Fruit fly (Drosophila melanogaster): ENCODE results near the gene CG1896.

The CG1896 gene

dm6 chr3R:31713306-31714123 lies 30.6 kb upstream of the CG1896 start, which contains the start of gene ttk:
Gene ttk (plus strand): TSS chr3R:31713867.
- peak; percentile 64 for TF ChIP-seq CG17801 (GFP tag; optimal IDR thresholded peaks at IDR 0.05; ENCODE audit: partially characterized antibody)

dm6 chr3R:31714876-31715712 lies 29.0 kb upstream of the CG1896 start:
- TF ChIP-seq CG17801 (GFP tag; optimal IDR thresholded peaks at IDR 0.05; ENCODE audit: partially characterized antibody), result no peak

dm6 chr3R:31715713-31716024 lies 28.4 kb upstream of the CG1896 start:
- no peak for TF ChIP-seq CG17801 (GFP tag; optimal IDR thresholded peaks at IDR 0.05; ENCODE audit: partially characterized antibody)

- TF ChIP-seq CG17801 (GFP tag; optimal IDR thresholded peaks at IDR 0.05; ENCODE audit: partially characterized antibody), result no peak
Observed at dm6 chr3R:31716265-31716664, 27.8 kb upstream of the CG1896 start.

DNA sequence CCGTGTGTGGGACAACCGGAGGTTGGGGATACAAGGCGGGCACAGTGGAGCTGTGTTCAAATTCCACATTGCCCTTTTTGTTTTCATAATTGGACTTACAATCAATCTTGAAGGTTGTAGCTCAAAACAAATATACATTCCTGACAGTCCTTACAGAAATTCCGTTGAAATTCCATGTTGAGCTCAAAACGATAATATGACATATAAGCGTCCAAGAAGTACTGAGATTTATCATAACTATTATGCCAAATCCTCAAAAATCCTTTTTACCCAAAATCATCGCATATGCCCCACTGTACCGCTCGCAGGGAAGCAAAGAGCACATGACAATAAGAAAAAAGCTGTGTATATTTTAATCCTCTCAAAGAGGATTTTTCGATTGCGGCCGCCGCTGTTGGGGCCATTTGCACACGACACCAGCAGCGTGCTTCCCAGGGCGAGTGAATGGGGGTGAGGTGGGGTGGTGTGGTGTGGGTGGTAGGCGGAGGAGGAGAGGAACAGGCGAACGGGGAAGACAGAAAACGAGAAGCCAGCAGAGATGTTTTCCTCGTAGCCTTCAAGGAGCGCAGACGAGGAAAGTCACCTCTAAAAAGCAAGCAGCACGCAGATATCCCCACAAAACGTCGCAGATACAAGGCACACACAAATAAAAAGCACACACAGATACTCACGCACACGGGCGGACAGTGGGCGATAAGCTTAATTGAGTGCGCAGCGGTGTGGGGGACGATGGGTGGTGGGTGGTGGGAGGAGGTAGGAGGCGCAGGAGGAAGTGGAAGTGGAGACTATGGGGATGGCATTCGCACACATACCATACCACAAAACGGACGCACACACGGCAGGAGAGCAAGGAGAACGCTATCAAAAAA lies 26.5 kb upstream of the CG1896 start:
- TF ChIP-seq CG17801 (GFP tag; optimal IDR thresholded peaks at IDR 0.05; ENCODE audit: partially characterized antibody), result no peak

dm6 chr3R:31718168-31718565 lies 25.9 kb upstream of the CG1896 start:
- TF ChIP-seq CG17801 (GFP tag; optimal IDR thresholded peaks at IDR 0.05; ENCODE audit: partially characterized antibody), result no peak

DNA sequence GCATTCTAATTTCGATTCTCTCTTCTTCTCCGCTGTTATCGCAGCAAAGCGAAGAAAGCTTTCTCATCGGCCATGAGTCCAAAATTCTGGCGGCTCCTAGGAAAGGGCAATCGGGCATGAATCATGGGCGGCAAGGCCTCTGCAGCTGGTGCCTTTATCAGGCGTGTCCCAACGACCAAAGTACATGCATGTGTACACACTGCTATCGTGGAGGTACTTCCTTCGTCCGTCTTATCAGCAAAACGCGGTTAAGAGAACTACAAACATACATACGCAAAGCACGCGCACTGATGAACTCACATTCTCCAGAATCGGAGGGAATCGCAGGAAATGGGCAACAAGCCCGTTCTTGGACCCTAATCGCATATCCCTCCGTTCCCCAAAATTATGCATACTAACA lies 25.1 kb upstream of the CG1896 start:
- no peak for TF ChIP-seq CG17801 (GFP tag; optimal IDR thresholded peaks at IDR 0.05; ENCODE audit: partially characterized antibody)

DNA sequence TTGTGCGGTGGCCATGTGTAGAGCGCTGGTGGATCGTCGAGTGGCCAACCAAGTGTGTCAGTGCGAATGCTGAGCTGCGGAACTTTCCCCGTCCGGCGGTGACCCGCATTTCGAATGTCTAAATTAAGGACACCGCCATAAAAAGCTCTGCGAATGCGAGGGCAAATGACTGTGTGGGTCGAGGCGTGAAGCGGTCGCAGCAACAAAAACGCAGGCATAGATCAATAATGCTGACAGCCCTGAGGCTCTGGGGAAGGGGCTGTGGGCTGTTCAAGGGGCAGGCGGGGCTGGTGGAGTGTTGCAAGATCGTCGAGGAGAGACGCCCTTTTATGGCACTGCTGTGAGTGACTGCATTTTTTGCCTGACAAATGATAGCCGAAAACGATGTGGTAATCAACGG lies 24.6 kb upstream of the CG1896 start:
- no peak for TF ChIP-seq CG17801 (GFP tag; optimal IDR thresholded peaks at IDR 0.05; ENCODE audit: partially characterized antibody)

DNA sequence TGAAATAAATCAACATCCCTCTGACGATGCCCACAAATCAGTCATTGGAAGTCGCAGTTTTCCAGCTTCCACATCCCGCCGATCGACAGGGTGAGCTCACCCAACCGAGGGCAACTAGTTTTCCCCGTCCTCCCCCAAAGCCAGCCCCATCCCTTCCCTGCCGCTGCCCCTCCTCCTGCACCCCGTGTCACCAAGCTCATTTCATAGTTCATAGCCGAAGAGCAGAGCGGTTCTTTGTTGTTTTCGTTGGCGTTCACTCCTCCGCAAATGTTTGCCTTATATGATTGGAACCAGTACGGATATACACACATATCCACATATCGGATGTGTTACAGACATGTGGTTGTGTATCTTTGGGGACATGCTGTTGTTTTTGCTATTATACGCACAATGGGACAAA lies 24.0 kb upstream of the CG1896 start:
- no peak for TF ChIP-seq CG17801 (GFP tag; optimal IDR thresholded peaks at IDR 0.05; ENCODE audit: partially characterized antibody)

DNA sequence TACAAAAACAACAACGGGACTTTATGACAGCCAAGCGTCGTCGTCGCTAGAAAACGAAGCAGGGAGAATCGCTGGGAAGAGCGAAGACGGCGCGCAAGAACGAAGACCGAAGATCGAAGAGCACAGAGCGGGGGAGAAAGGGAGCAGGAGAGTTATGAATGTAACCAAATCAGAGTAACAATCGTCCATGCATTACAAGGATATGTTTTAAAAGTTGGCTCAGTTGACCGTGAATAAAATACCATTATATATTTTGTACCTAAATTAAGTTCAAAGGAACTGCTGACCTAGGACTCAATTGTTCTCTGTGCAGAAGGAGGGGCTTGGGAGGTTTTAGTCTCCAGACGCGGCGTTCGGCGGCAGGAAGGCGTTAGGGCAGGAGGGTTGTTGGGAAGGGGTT lies 22.6 kb upstream of the CG1896 start:
- TF ChIP-seq CG17801 (GFP tag; optimal IDR thresholded peaks at IDR 0.05; ENCODE audit: partially characterized antibody), result no peak

DNA sequence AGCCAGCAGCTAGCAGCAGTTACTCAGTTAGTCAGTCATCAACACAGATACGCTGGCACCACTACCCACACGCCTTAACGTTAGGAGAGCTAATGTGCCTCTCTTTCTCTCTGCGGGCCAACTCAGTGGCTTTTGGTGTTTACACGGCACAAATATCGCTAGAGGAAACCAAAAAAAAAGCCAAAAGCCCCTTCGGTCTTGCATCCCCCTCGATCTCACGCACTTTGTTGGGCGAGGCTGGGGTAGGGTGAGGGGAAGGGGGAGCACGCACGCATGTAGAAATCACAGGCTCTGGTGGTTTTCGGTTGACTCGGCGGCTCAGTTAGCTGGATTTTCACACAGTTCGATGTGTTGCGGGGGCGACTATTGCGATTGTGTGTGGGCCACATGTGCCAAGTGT lies 22.1 kb upstream of the CG1896 start:
- no peak for TF ChIP-seq CG17801 (GFP tag; optimal IDR thresholded peaks at IDR 0.05; ENCODE audit: partially characterized antibody)

dm6 chr3R:31723206-31723933 lies 20.7 kb upstream of the CG1896 start:
- no peak for TF ChIP-seq CG17801 (GFP tag; optimal IDR thresholded peaks at IDR 0.05; ENCODE audit: partially characterized antibody)

- TF ChIP-seq CG17801 (GFP tag; optimal IDR thresholded peaks at IDR 0.05; ENCODE audit: partially characterized antibody), result no peak
Observed at dm6 chr3R:31724136-31724535, 19.9 kb upstream of the CG1896 start.

DNA sequence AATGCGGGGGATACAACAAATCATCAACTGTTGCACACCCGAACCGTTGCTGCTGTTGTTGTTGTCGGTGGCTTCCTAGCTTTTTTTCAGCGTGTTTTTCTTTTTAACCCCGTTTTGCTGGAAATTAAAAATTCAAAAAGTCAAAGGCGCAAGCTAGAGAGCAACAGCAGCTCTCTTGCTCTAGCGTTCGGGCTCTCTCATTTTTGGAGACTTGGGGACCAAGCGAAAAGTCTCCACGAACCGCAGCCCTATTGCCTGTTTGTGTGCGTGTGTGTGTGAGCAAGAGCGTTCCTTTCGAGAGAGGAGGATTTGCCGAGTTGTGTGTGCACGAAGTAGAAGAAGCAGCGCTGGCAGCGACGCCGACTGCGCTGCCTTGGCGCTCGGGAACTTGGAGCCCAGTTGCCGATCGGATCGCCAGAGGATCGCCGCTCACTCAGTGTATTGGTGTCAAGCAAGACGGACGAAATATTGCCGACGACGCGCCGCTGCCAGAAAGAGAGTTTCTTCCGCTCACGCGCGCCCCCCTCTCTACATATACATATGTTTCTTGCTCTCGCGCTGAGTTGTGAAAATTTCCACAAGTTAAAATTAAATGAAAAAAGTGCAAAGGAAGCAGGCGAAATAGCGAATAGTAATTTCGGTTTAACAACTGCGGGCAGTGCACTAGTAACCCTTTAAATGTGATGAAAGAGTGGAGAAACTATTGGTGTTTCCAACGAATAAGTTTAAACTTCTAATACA lies 19.3 kb upstream of the CG1896 start:
- TF ChIP-seq CG17801 (GFP tag; optimal IDR thresholded peaks at IDR 0.05; ENCODE audit: partially characterized antibody), result peak; percentile 72
